Fruit fly (Drosophila melanogaster): Measurements from ENCODE around the gene CheB93a.
A peak's percentile ranks its signal among the peaks of the same experiment; 100 is the strongest.

CheB93a gene

dm6 chr3R:21378595-21378994 is 28.6 kb upstream of the CheB93a start, which contains the start of gene tin (continued):
- TF ChIP-seq CG10321 (GFP tag; IDR thresholded peaks at IDR 0.05) (peak; percentile 84), ssp (GFP tag; IDR thresholded peaks at IDR 0.05) (peak; percentile 88), lov (optimal IDR thresholded peaks at IDR 0.05) (no peak), lov (GFP tag; IDR thresholded peaks at IDR 0.05) (peak; percentile 97), CG7987 (GFP tag; optimal IDR thresholded peaks at IDR 0.05) (peak; percentile 83), Max (GFP tag; optimal IDR thresholded peaks at IDR 0.05) (peak; percentile 78), CG6765 (GFP tag; optimal IDR thresholded peaks at IDR 0.05) (peak; percentile 47), ind (GFP tag; optimal IDR thresholded peaks at IDR 0.05) (peak; percentile 83), da (GFP tag; optimal IDR thresholded peaks at IDR 0.05) (no peak), D (optimal IDR thresholded peaks at IDR 0.05) (no peak), D (GFP tag; optimal IDR thresholded peaks at IDR 0.05) (peak; percentile 85), CG7556 (GFP tag; optimal IDR thresholded peaks at IDR 0.05) (peak; percentile 95), CG16815 (GFP tag; optimal IDR thresholded peaks at IDR 0.05) (peak; percentile 84), bigmax (GFP tag; optimal IDR thresholded peaks at IDR 0.05) (peak; percentile 32), lola (GFP tag; optimal IDR thresholded peaks at IDR 0.05) (peak in 1 of 3 experiments; percentile 95), CG17802 (tag; optimal IDR thresholded peaks at IDR 0.05) (peak; percentile 66), NC2β (GFP tag; optimal IDR thresholded peaks at IDR 0.05) (no peak), tin (GFP tag; optimal IDR thresholded peaks at IDR 0.05) (peak; percentile 93), CG32532 (GFP tag; IDR thresholded peaks at IDR 0.05) (peak; percentile 95), hkb (optimal IDR thresholded peaks at IDR 0.05) (no peak), hkb (GFP tag; IDR thresholded peaks at IDR 0.05) (peak; percentile 98), Spps (tag; optimal IDR thresholded peaks at IDR 0.05) (peak; percentile 95), en (GFP tag; optimal IDR thresholded peaks at IDR 0.05) (no peak), bsh (GFP tag; optimal IDR thresholded peaks at IDR 0.05) (peak; percentile 82 to 96), Elba2 (GFP tag; optimal IDR thresholded peaks at IDR 0.05) (peak; percentile 62), CG6175 (GFP tag; IDR thresholded peaks at IDR 0.05) (peak; percentile 86), ERR (GFP tag; optimal IDR thresholded peaks at IDR 0.05) (peak; percentile 13), Aef1 (GFP tag; IDR thresholded peaks at IDR 0.05) (peak; percentile 93), ems (GFP tag; optimal IDR thresholded peaks at IDR 0.05) (peak; percentile 56), CG12942 (GFP tag; optimal IDR thresholded peaks at IDR 0.05) (peak; percentile 77), CG1602 (GFP tag; optimal IDR thresholded peaks at IDR 0.05) (peak; percentile 92), CG11560 (tag; IDR thresholded peaks at IDR 0.05) (peak; percentile 66; the same call in 2 of the 3 replicates), caup (GFP tag; optimal IDR thresholded peaks at IDR 0.05; ENCODE audit: severe bottlenecking) (peak; percentile 91), gcm (GFP tag; optimal IDR thresholded peaks at IDR 0.05) (peak; percentile 98), Tbp (GFP tag; optimal IDR thresholded peaks at IDR 0.05) (no peak), gro (GFP tag; optimal IDR thresholded peaks at IDR 0.05) (peak; percentile 1), vfl (GFP tag; optimal IDR thresholded peaks at IDR 0.05) (peak; percentile 69), Bteb2 (GFP tag; optimal IDR thresholded peaks at IDR 0.05) (peak; percentile 24), CG15073 (GFP tag; optimal IDR thresholded peaks at IDR 0.05) (peak; percentile 26), CG11085 (GFP tag; IDR thresholded peaks at IDR 0.05) (peak; percentile 75), CG11504 (tag; optimal IDR thresholded peaks at IDR 0.05) (peak; percentile 92), crol (GFP tag; IDR thresholded peaks at IDR 0.05) (peak; percentile 55), pfk (GFP tag; optimal IDR thresholded peaks at IDR 0.05) (no peak), B-H2 (GFP tag; optimal IDR thresholded peaks at IDR 0.05) (peak; percentile 74), CG1603 (tag; optimal IDR thresholded peaks at IDR 0.05) (peak; percentile 94), CG13624 (GFP tag; optimal IDR thresholded peaks at IDR 0.05) (peak; percentile 46), wor (GFP tag; IDR thresholded peaks at IDR 0.05) (peak; percentile 90), Hey (tag; optimal IDR thresholded peaks at IDR 0.05) (peak; percentile 25), gsb (GFP tag; IDR thresholded peaks at IDR 0.05) (peak; percentile 89), grau (tag; optimal IDR thresholded peaks at IDR 0.05) (peak; percentile 92), CG8478 (optimal IDR thresholded peaks at IDR 0.05) (no peak), CG10543 (GFP tag; optimal IDR thresholded peaks at IDR 0.05) (peak; percentile 76), Hmr (GFP tag; optimal IDR thresholded peaks at IDR 0.05) (peak; percentile 92)
